Worm (Caenorhabditis elegans): Measurements from ENCODE around the gene ZK1010.5.

ZK1010.5 gene

ce11 chrIII:13015754-13016317 lies 28.5 kb upstream of the ZK1010.5 start (continued):
- peak; percentile 42; the same call in 1 of the 2 replicates for TF ChIP-seq F33H1.4 (GFP tag; IDR thresholded peaks at IDR 0.05)
- TF ChIP-seq tlf-1 (GFP tag; optimal IDR thresholded peaks at IDR 0.05), result no peak
- peak; percentile 93 for TF ChIP-seq lin-26 (GFP tag; IDR thresholded peaks at IDR 0.05)
- no peak for TF ChIP-seq F52B5.7 (tag; optimal IDR thresholded peaks at IDR 0.05)
- TF ChIP-seq ztf-28 (GFP tag; IDR thresholded peaks at IDR 0.05), result 0 out of 2 replicates have a peak, but pooled peaks have one; percentile 29
- TF ChIP-seq snpc-4 (GFP tag; optimal IDR thresholded peaks at IDR 0.05), result peak; percentile 41
- TF ChIP-seq snpc-4 (tag; optimal IDR thresholded peaks at IDR 0.05), result peak in 2 of 4 experiments; percentile 32 to 48
- no peak for TF ChIP-seq K12H6.12 (tag; optimal IDR thresholded peaks at IDR 0.05)
- no peak for TF ChIP-seq aptf-3 (GFP tag; IDR thresholded peaks at IDR 0.05)
- TF ChIP-seq snpc-1.1 (tag; optimal IDR thresholded peaks at IDR 0.05; ENCODE audit: insufficient read depth), result peak; percentile 6
- TF ChIP-seq gei-17 (GFP tag; optimal IDR thresholded peaks at IDR 0.05), result no peak
- TF ChIP-seq T26A5.8 (tag; optimal IDR thresholded peaks at IDR 0.05), result no peak
- no peak for TF ChIP-seq ama-1 (optimal IDR thresholded peaks at IDR 0.05)
- TF ChIP-seq ama-1 (GFP tag; optimal IDR thresholded peaks at IDR 0.05), result peak; percentile 4 to 76
- peak; percentile 25 for TF ChIP-seq snpc-1.3 (tag; optimal IDR thresholded peaks at IDR 0.05; ENCODE audit: insufficient read depth)
- peak; percentile 57 for TF ChIP-seq lin-40 (tag; optimal IDR thresholded peaks at IDR 0.05)
- 0 out of 2 replicates have a peak, but pooled peaks have one; percentile 35 for TF ChIP-seq K11D2.4 (GFP tag; IDR thresholded peaks at IDR 0.05)
- 0 out of 2 replicates have a peak, but pooled peaks have one; percentile 28 for TF ChIP-seq Y53G8AR.9 (GFP tag; conservative IDR thresholded peaks at IDR 0.05)
- TF ChIP-seq ets-4 (GFP tag; optimal IDR thresholded peaks at IDR 0.05), result no peak
- no peak for TF ChIP-seq mel-28 (tag; optimal IDR thresholded peaks at IDR 0.05; ENCODE audit: borderline replicate concordance)
- no peak for TF ChIP-seq egl-18 (GFP tag; IDR thresholded peaks at IDR 0.05)
- TF ChIP-seq B0336.3 (GFP tag; IDR thresholded peaks at IDR 0.05), result 0 out of 2 replicates have a peak, but pooled peaks have one; percentile 34
- peak; percentile 52 for TF ChIP-seq mxl-1 (tag; optimal IDR thresholded peaks at IDR 0.05)
- peak; percentile 30; the same call in 1 of the 2 replicates for TF ChIP-seq C06A6.2 (GFP tag; conservative IDR thresholded peaks at IDR 0.05)
- no peak for TF ChIP-seq unc-62 (GFP tag; optimal IDR thresholded peaks at IDR 0.05)
- no peak for TF ChIP-seq nfya-2 (GFP tag; IDR thresholded peaks at IDR 0.05)
- no peak for TF ChIP-seq unc-130 (GFP tag; optimal IDR thresholded peaks at IDR 0.05)
- TF ChIP-seq ceh-58 (GFP tag; IDR thresholded peaks at IDR 0.05), result 0 out of 2 replicates have a peak, but pooled peaks have one; percentile 12
- no peak for TF ChIP-seq bed-1 (GFP tag; IDR thresholded peaks at IDR 0.05)
- 0 out of 2 replicates have a peak, but pooled peaks have one; percentile 42 for TF ChIP-seq ceh-40 (GFP tag; IDR thresholded peaks at IDR 0.05)
- peak; percentile 44 for TF ChIP-seq madf-10 (tag; optimal IDR thresholded peaks at IDR 0.05)
- TF ChIP-seq rpc-1 (optimal IDR thresholded peaks at IDR 0.05), result peak; percentile 82
- peak; percentile 88 for TF ChIP-seq rpc-1 (tag; optimal IDR thresholded peaks at IDR 0.05)
- TF ChIP-seq nhr-179 (tag; optimal IDR thresholded peaks at IDR 0.05), result no peak
- no peak for TF ChIP-seq dpff-1 (tag; optimal IDR thresholded peaks at IDR 0.05)
- TF ChIP-seq bed-2 (GFP tag; IDR thresholded peaks at IDR 0.05), result no peak
- TF ChIP-seq dpl-1 (GFP tag; optimal IDR thresholded peaks at IDR 0.05), result no peak
- no peak for TF ChIP-seq sea-2 (GFP tag; IDR thresholded peaks at IDR 0.05)
- no peak for TF ChIP-seq akir-1 (GFP tag; optimal IDR thresholded peaks at IDR 0.05)
- TF ChIP-seq Y67H2A.10 (GFP tag; conservative IDR thresholded peaks at IDR 0.05), result 0 out of 2 replicates have a peak, but pooled peaks have one; percentile 26
- peak in 1 of 2 experiments; percentile 48 for TF ChIP-seq let-607 (tag; optimal IDR thresholded peaks at IDR 0.05)
- TF ChIP-seq athp-1 (tag; optimal IDR thresholded peaks at IDR 0.05), result peak; percentile 37
- TF ChIP-seq Y53F4B.3 (GFP tag; IDR thresholded peaks at IDR 0.05), result no peak
- peak; percentile 56; the same call in 1 of the 2 replicates for TF ChIP-seq pbrm-1 (GFP tag; IDR thresholded peaks at IDR 0.05)
- TF ChIP-seq repo-1 (tag; optimal IDR thresholded peaks at IDR 0.05), result peak; percentile 66
- TF ChIP-seq lin-54 (GFP tag; optimal IDR thresholded peaks at IDR 0.05), result peak; percentile 27
- peak; percentile 60 for TF ChIP-seq ztf-18 (tag; optimal IDR thresholded peaks at IDR 0.05)
- peak; percentile 33; the same call in 1 of the 2 replicates for TF ChIP-seq rcor-1 (GFP tag; IDR thresholded peaks at IDR 0.05)
- no peak for TF ChIP-seq ceh-91 (GFP tag; IDR thresholded peaks at IDR 0.05)

Data from whole organism, young adult.